Fruit fly (Drosophila melanogaster): Measurements from ENCODE around the gene Zir.

- TF ChIP-seq Myc (optimal IDR thresholded peaks at IDR 0.05), result no peak
- TF ChIP-seq psq (optimal IDR thresholded peaks at IDR 0.05), result no peak
Measured at dm6 chr2L:136747-137709, 42.5 kb downstream of the Zir start.
